Fruit fly (Drosophila melanogaster) whole organism, embryonic: Measurements from ENCODE around the gene Catsup.

ENCODE experiments used
- Bteb2 ChIP-seq: fragments of 200-800 bp; sonication (Bioruptor generic); optimal IDR thresholded peaks from 2 replicates; lab custom pipeline; 2016; ENCODE audit warnings: missing biosample characterization, missing genetic modification characterization
- CG1024 ChIP-seq: fragments of 200-800 bp; sonication (Bioruptor generic); IDR thresholded peaks from 2 replicates; pipeline ENCODE4 v1.3.6; 2022; ENCODE audit warnings: missing biosample characterization, missing genetic modification characterization
- CG10431 ChIP-seq: fragments of 200-800 bp; sonication (Bioruptor generic); optimal IDR thresholded peaks from 3 replicates; lab custom pipeline; 2018; ENCODE audit warnings: missing biosample characterization, mild to moderate bottlenecking, missing genetic modification characterization
- CG10959 ChIP-seq: fragments of 200-800 bp; sonication (Bioruptor generic); IDR thresholded peaks from 2 replicates; pipeline ENCODE4 v1.3.6; 2022; ENCODE audit warnings: missing biosample characterization, missing genetic modification characterization
- CG13775 ChIP-seq: fragments of 200-800 bp; sonication (Bioruptor generic); optimal IDR thresholded peaks from 3 replicates; lab custom pipeline; 2017; ENCODE audit warnings: missing biosample characterization, mild to moderate bottlenecking, missing genetic modification characterization
- CG14667 ChIP-seq: fragments of 200-800 bp; sonication (Bioruptor generic); IDR thresholded peaks from 2 replicates; pipeline ENCODE4 v1.3.6; 2022; ENCODE audit warnings: missing biosample characterization, missing genetic modification characterization
- CG15696 ChIP-seq: fragments of 200-800 bp; sonication (Bioruptor generic); optimal IDR thresholded peaks from 2 replicates; lab custom pipeline; 2019; ENCODE audit warnings: missing biosample characterization, mild to moderate bottlenecking, missing genetic modification characterization, moderate library complexity
- CG1602 ChIP-seq: fragments of 200-800 bp; sonication (Bioruptor generic); optimal IDR thresholded peaks from 3 replicates; lab custom pipeline; 2016; ENCODE audit warnings: missing biosample characterization, missing genetic modification characterization
- CG16779 ChIP-seq: fragments of 200-800 bp; sonication (Bioruptor generic); IDR thresholded peaks from 2 replicates; pipeline ENCODE4 v1.3.6; 2022; ENCODE audit warnings: missing biosample characterization, missing genetic modification characterization
- CG17612 ChIP-seq: fragments of 200-800 bp; sonication (Bioruptor generic); IDR thresholded peaks from 2 replicates; pipeline ENCODE4 v1.3.6; 2022; ENCODE audit warnings: missing biosample characterization, missing genetic modification characterization
- CG17912 ChIP-seq: fragments of 200-800 bp; sonication (Bioruptor generic); optimal IDR thresholded peaks from 2 replicates; lab custom pipeline; 2018; ENCODE audit warnings: missing biosample characterization, mild to moderate bottlenecking, missing genetic modification characterization
- CG30020 ChIP-seq: fragments of 200-800 bp; optimal IDR thresholded peaks from 2 replicates; lab custom pipeline; 2019; ENCODE audit warnings: missing biosample characterization, mild to moderate bottlenecking, missing genetic modification characterization, moderate library complexity
- CG30431 ChIP-seq: fragments of 200-800 bp; sonication (Bioruptor generic); optimal IDR thresholded peaks from 2 replicates; lab custom pipeline; 2017; ENCODE audit warnings: missing biosample characterization, missing genetic modification characterization
- CG3163 ChIP-seq: fragments of 200-800 bp; sonication (Bioruptor generic); optimal IDR thresholded peaks from 3 replicates; lab custom pipeline; 2016; ENCODE audit warnings: missing biosample characterization, missing genetic modification characterization
- CG3838 ChIP-seq: fragments of 200-800 bp; sonication (Bioruptor generic); optimal IDR thresholded peaks from 3 replicates; lab custom pipeline; 2016; ENCODE audit warnings: missing biosample characterization, missing genetic modification characterization
- CG4617 ChIP-seq: fragments of 200-800 bp; sonication (Bioruptor generic); optimal IDR thresholded peaks from 3 replicates; lab custom pipeline; 2016; ENCODE audit warnings: missing biosample characterization, missing genetic modification characterization, borderline replicate concordance
- CG5180 ChIP-seq: fragments of 200-800 bp; sonication (Bioruptor generic); optimal IDR thresholded peaks from 3 replicates; lab custom pipeline; 2017; ENCODE audit warnings: missing biosample characterization, missing genetic modification characterization, mild to moderate bottlenecking, moderate library complexity, missing genetic modification reagents
- CG8944 ChIP-seq: fragments of 200-800 bp; sonication (Bioruptor generic); optimal IDR thresholded peaks from 3 replicates; lab custom pipeline; 2016; ENCODE audit warnings: missing biosample characterization, missing genetic modification characterization
- CkIIα-i1 ChIP-seq: fragments of 200-800 bp; sonication (Bioruptor generic); IDR thresholded peaks from 2 replicates; pipeline ENCODE4 v1.3.6; 2022; ENCODE audit warnings: missing biosample characterization, missing genetic modification characterization
- D19A ChIP-seq: fragments of 200-800 bp; optimal IDR thresholded peaks from 3 replicates; lab custom pipeline; 2019; ENCODE audit warnings: missing biosample characterization, mild to moderate bottlenecking, missing genetic modification characterization, moderate library complexity
- Dad ChIP-seq: fragments of 200-800 bp; sonication (Bioruptor generic); optimal IDR thresholded peaks from 3 replicates; lab custom pipeline; 2016; ENCODE audit warnings: missing biosample characterization, missing genetic modification characterization
- Eip74EF ChIP-seq, 2 experiments: fragments of 200-800 bp in 1 of 2; fragments of >200 bp in 1 of 2; sonication (Bioruptor generic) in 1 of 2; optimal IDR thresholded peaks; 2 replicates each; lab custom pipeline; 2017 to 2019; ENCODE audit warnings: missing biosample characterization in 2 of 2, missing genetic modification characterization in 2 of 2, mild to moderate bottlenecking in 1 of 2, moderate library complexity in 1 of 2
- Hr78 ChIP-seq, 2 experiments: fragments of 200-800 bp in 1 of 2; fragments of >200 bp in 1 of 2; sonication (Bioruptor generic) in 1 of 2; optimal IDR thresholded peaks; 2 replicates each; lab custom pipeline; 2017 to 2019; ENCODE audit warnings: missing biosample characterization in 2 of 2, missing genetic modification characterization in 2 of 2, mild to moderate bottlenecking in 1 of 2, moderate library complexity in 1 of 2
- Opbp ChIP-seq: fragments of 200-800 bp; sonication (Bioruptor generic); IDR thresholded peaks from 3 replicates; pipeline ENCODE4 v1.3.6; 2022; ENCODE audit warnings: missing biosample characterization, missing genetic modification characterization; ENCODE audit not compliant: partially characterized antibody
- Poxn ChIP-seq: fragments of 200-800 bp; sonication (Bioruptor generic); IDR thresholded peaks from 2 replicates; pipeline ENCODE4 v1.3.6; 2022; ENCODE audit warnings: missing biosample characterization, missing genetic modification characterization
- Ravus ChIP-seq: fragments of 200-800 bp; sonication (Bioruptor generic); IDR thresholded peaks from 2 replicates; pipeline ENCODE4 v1.3.6; 2022; ENCODE audit warnings: missing biosample characterization, missing genetic modification characterization
- Xrp1 ChIP-seq: fragments of 200-800 bp; sonication (Bioruptor generic); IDR thresholded peaks from 2 replicates; pipeline ENCODE4 v1.3.6; 2022; ENCODE audit warnings: missing biosample characterization, missing genetic modification characterization
- YL-1 ChIP-seq: fragments of 200-800 bp; sonication (Bioruptor generic); optimal IDR thresholded peaks from 3 replicates; lab custom pipeline; 2017; ENCODE audit warnings: missing biosample characterization, mild to moderate bottlenecking, missing genetic modification characterization
- bsh ChIP-seq, 2 experiments: fragments of 200-800 bp; sonication (Bioruptor generic); optimal IDR thresholded peaks; 2 replicates each; lab custom pipeline; 2017 to 2018; ENCODE audit warnings: mild to moderate bottlenecking in 2 of 2, missing biosample characterization in 2 of 2, missing genetic modification characterization in 2 of 2, moderate library complexity in 1 of 2
- gsb-n ChIP-seq: fragments of 200-800 bp; sonication (Bioruptor generic); optimal IDR thresholded peaks from 3 replicates; lab custom pipeline; 2018; ENCODE audit warnings: missing biosample characterization, mild to moderate bottlenecking, missing genetic modification characterization
- gt ChIP-seq: fragments of 200-800 bp; sonication (Bioruptor generic); IDR thresholded peaks from 2 replicates; pipeline ENCODE4 v1.3.6; 2022; ENCODE audit warnings: missing biosample characterization, missing genetic modification characterization
- hb ChIP-seq: fragments of 200-800 bp; sonication (Bioruptor generic); IDR thresholded peaks from 3 replicates; pipeline ENCODE4 v1.3.6; 2022; ENCODE audit warnings: missing biosample characterization, missing genetic modification characterization; ENCODE audit not compliant: partially characterized antibody
- knrl ChIP-seq: fragments of 200-800 bp; sonication (Bioruptor generic); IDR thresholded peaks from 3 replicates; pipeline ENCODE4 v1.3.6; 2022; ENCODE audit warnings: missing biosample characterization, missing genetic modification characterization; ENCODE audit not compliant: partially characterized antibody
- mirr ChIP-seq: fragments of 200-800 bp; sonication (Bioruptor generic); optimal IDR thresholded peaks from 3 replicates; lab custom pipeline; 2018; ENCODE audit warnings: missing biosample characterization, mild to moderate bottlenecking, missing genetic modification characterization
- nau ChIP-seq: fragments of 200-800 bp; sonication (Bioruptor generic); optimal IDR thresholded peaks from 3 replicates; lab custom pipeline; 2017; ENCODE audit warnings: missing biosample characterization, mild to moderate bottlenecking, missing genetic modification characterization, missing genetic modification reagents
- nom ChIP-seq: fragments of 200-800 bp; sonication (Bioruptor generic); optimal IDR thresholded peaks from 2 replicates; lab custom pipeline; 2017; ENCODE audit warnings: missing biosample characterization, missing genetic modification characterization, mild to moderate bottlenecking, moderate library complexity, missing genetic modification reagents
- pan ChIP-seq, 4 experiments: fragments of >200 bp in 3 of 4; fragments of 200-800 bp in 1 of 4; sonication (Bioruptor generic) in 1 of 4; optimal IDR thresholded peaks in 3 of 4; IDR thresholded peaks in 1 of 4; 2 replicates each; pipeline versions ENCODE4 v1.3.6 to Lab custom; 2017 to 2022; ENCODE audit warnings: missing biosample characterization in 2 of 4, missing genetic modification characterization in 2 of 4, mixed read lengths in 1 of 4
- scrt ChIP-seq: fragments of 200-800 bp; sonication (Bioruptor generic); optimal IDR thresholded peaks from 2 replicates; lab custom pipeline; 2018; ENCODE audit warnings: missing biosample characterization, mild to moderate bottlenecking, missing genetic modification characterization, moderate library complexity
- sd ChIP-seq: fragments of 200-800 bp; sonication (Bioruptor generic); optimal IDR thresholded peaks from 3 replicates; lab custom pipeline; 2018; ENCODE audit warnings: missing biosample characterization, mild to moderate bottlenecking, missing genetic modification characterization, moderate library complexity
- sima ChIP-seq: fragments of 200-800 bp; sonication (Bioruptor generic); optimal IDR thresholded peaks from 2 replicates; lab custom pipeline; 2016; ENCODE audit warnings: missing biosample characterization, missing genetic modification characterization
- sob ChIP-seq: fragments of 200-800 bp; sonication (Bioruptor generic); IDR thresholded peaks from 2 replicates; pipeline ENCODE4 v1.3.6; 2022; ENCODE audit warnings: missing biosample characterization, missing genetic modification characterization
- stwl ChIP-seq: fragments of 200-800 bp; sonication (Bioruptor generic); optimal IDR thresholded peaks from 3 replicates; lab custom pipeline; 2018; ENCODE audit warnings: missing biosample characterization, mild to moderate bottlenecking, missing genetic modification characterization, moderate library complexity
- tio ChIP-seq: fragments of 200-800 bp; sonication (Bioruptor generic); optimal IDR thresholded peaks from 2 replicates; lab custom pipeline; 2017; ENCODE audit warnings: missing biosample characterization, missing genetic modification characterization, inconsistent platforms
- vnd ChIP-seq: fragments of 200-800 bp; sonication (Bioruptor generic); IDR thresholded peaks from 3 replicates; pipeline ENCODE4 v1.3.6; 2022; ENCODE audit warnings: missing biosample characterization, missing genetic modification characterization; ENCODE audit not compliant: partially characterized antibody
- zfh1 ChIP-seq: fragments of 200-800 bp; sonication (Bioruptor generic); IDR thresholded peaks from 3 replicates; pipeline ENCODE4 v1.3.6; 2022; ENCODE audit warnings: missing biosample characterization, missing genetic modification characterization

The Catsup gene

dm6 chr2L:19012776-19013328 is 28.8 kb upstream of the Catsup start (continued):
- no peak for TF ChIP-seq CG1024 (GFP tag; lab: Robert Waterston, UW)
- no peak for TF ChIP-seq Hr78 (GFP tag; optimal IDR thresholded peaks at IDR 0.05; lab: Kevin White, UChicago)
- no peak for TF ChIP-seq CG1602 (GFP tag; lab: Kevin White, UChicago)
- TF ChIP-seq hb (GFP tag; lab: Robert Waterston, UW) = 0 out of 3 replicates have a peak, but pooled peaks have one; percentile 22
- TF ChIP-seq D19A (tag; lab: Kevin White, UChicago) = no peak
- peak; percentile 56 for TF ChIP-seq sd

dm6 chr2L:19014032-19014880 is 27.4 kb upstream of the Catsup start:
- TF ChIP-seq zfh1 (GFP tag; lab: Robert Waterston, UW) = peak; percentile 8; the same call in 1 of the 3 replicates
- TF ChIP-seq CG17912 (GFP tag; lab: Kevin White, UChicago) = peak; percentile 15
- peak; percentile 46 for TF ChIP-seq gsb-n (tag; lab: Kevin White, UChicago)
- TF ChIP-seq tio (GFP tag; lab: Kevin White, UChicago) = peak; percentile 43
- TF ChIP-seq CG13775 (GFP tag; lab: Kevin White, UChicago) = peak; percentile 68
- TF ChIP-seq scrt (GFP tag; lab: Kevin White, UChicago) = peak; percentile 62
- TF ChIP-seq nau (GFP tag; lab: Kevin White, UChicago) = peak; percentile 56
- TF ChIP-seq CG10431 = peak; percentile 37
- TF ChIP-seq CG17612 (GFP tag; lab: Robert Waterston, UW) = no peak
- peak; percentile 67 for TF ChIP-seq sob (GFP tag; lab: Robert Waterston, UW)
- TF ChIP-seq CG14667 (GFP tag; lab: Robert Waterston, UW) = peak; percentile 33; the same call in 1 of the 2 replicates
- TF ChIP-seq gt (GFP tag; lab: Robert Waterston, UW) = no peak
- TF ChIP-seq CG8944 (GFP tag; lab: Kevin White, UChicago) = no peak
- TF ChIP-seq nom (GFP tag; lab: Kevin White, UChicago) = peak; percentile 18
- no peak for TF ChIP-seq Bteb2
- TF ChIP-seq CG3838 (GFP tag; lab: Kevin White, UChicago) = no peak
- TF ChIP-seq sima (GFP tag; lab: Kevin White, UChicago) = no peak
- TF ChIP-seq CG16779 (GFP tag; lab: Robert Waterston, UW) = no peak
- TF ChIP-seq YL-1 (GFP tag; lab: Kevin White, UChicago) = peak; percentile 6
- no peak for TF ChIP-seq CG4617 (GFP tag; lab: Kevin White, UChicago)
- no peak for TF ChIP-seq CkIIα-i1 (GFP tag; lab: Robert Waterston, UW)
- no peak for TF ChIP-seq knrl (GFP tag; lab: Robert Waterston, UW)
- TF ChIP-seq Dad (GFP tag; lab: Kevin White, UChicago) = no peak
- TF ChIP-seq Eip74EF (GFP tag; optimal IDR thresholded peaks at IDR 0.05; lab: Kevin White, UChicago) = peak in 1 of 2 experiments; percentile 72
- no peak for TF ChIP-seq CG30020 (tag; lab: Kevin White, UChicago)
- no peak for TF ChIP-seq CG3163
- 0 out of 3 replicates have a peak, but pooled peaks have one; percentile 29 for TF ChIP-seq vnd (GFP tag; lab: Robert Waterston, UW)
- TF ChIP-seq CG15696 (tag; lab: Kevin White, UChicago) = peak; percentile 26
- TF ChIP-seq mirr (GFP tag; lab: Kevin White, UChicago) = peak; percentile 66
- TF ChIP-seq stwl (tag; lab: Kevin White, UChicago) = no peak
- no peak for TF ChIP-seq CG10959 (GFP tag; lab: Robert Waterston, UW)
- no peak for TF ChIP-seq Opbp
- TF ChIP-seq pan (optimal IDR thresholded peaks at IDR 0.05; lab: Kevin White, UChicago) = no peak
- TF ChIP-seq pan (GFP tag; optimal IDR thresholded peaks at IDR 0.05 in 1 of 2, IDR thresholded peaks at IDR 0.05 in 1 of 2) = peak in 1 of 2 experiments; percentile 67
- TF ChIP-seq Poxn = no peak
- peak; percentile 62 for TF ChIP-seq CG5180 (GFP tag; lab: Kevin White, UChicago)
- no peak for TF ChIP-seq Ravus (GFP tag; lab: Robert Waterston, UW)
- TF ChIP-seq Xrp1 (GFP tag; lab: Robert Waterston, UW) = peak; percentile 73
- TF ChIP-seq CG30431 (GFP tag; lab: Kevin White, UChicago) = peak; percentile 12
- TF ChIP-seq bsh (GFP tag; optimal IDR thresholded peaks at IDR 0.05; lab: Kevin White, UChicago) = peak in 1 of 2 experiments; percentile 73
